Worm (Caenorhabditis elegans) whole organism, L4 larva: ENCODE data around the gene W06A7.2.

Experiments used
- D1046.2 ChIP-seq: fragments of 200-800 bp; sonication (Bioruptor generic); IDR thresholded peaks from 2 replicates; pipeline ENCODE4 v1.3.6; 2022; ENCODE audit warnings: missing genetic modification characterization, missing compliant biosample characterization
- F10B5.3 ChIP-seq: sonication (generic microtip); optimal IDR thresholded peaks from 2 replicates; lab custom pipeline; 2016; ENCODE audit warnings: mild to moderate bottlenecking, missing genetic modification characterization, missing compliant biosample characterization
- F26F4.8 ChIP-seq: fragments of 200-800 bp; sonication (Bioruptor generic); conservative IDR thresholded peaks from 2 replicates; pipeline ENCODE4 v1.3.6; 2022; ENCODE audit warnings: missing genetic modification characterization, missing compliant biosample characterization
- F37D6.2 ChIP-seq: sonication (generic microtip); optimal IDR thresholded peaks from 2 replicates; lab custom pipeline; 2016; ENCODE audit warnings: mild to moderate bottlenecking, missing genetic modification characterization, missing compliant biosample characterization
- T20F7.1 ChIP-seq: fragments of 200-800 bp; sonication (Bioruptor generic); optimal IDR thresholded peaks from 2 replicates; lab custom pipeline; 2018; ENCODE audit warnings: mild to moderate bottlenecking, missing genetic modification characterization, missing compliant biosample characterization
- T26A8.4 ChIP-seq: fragments of 200-800 bp; sonication (Bioruptor generic); IDR thresholded peaks from 2 replicates; pipeline ENCODE4 v1.3.6; 2022; ENCODE audit warnings: missing genetic modification characterization, missing compliant biosample characterization
- Y5F2A.4 ChIP-seq: fragments of 200-800 bp; sonication (Bioruptor generic); optimal IDR thresholded peaks from 2 replicates; lab custom pipeline; 2018; ENCODE audit warnings: mild to moderate bottlenecking, missing genetic modification characterization, missing compliant biosample characterization
- aha-1 ChIP-seq: fragments of 150-350 bp; peaks from one replicate; lab custom pipeline; 2014; ENCODE audit warnings: missing biosample characterization, missing genetic modification characterization
- ama-1 ChIP-seq: fragments of 150-350 bp; optimal IDR thresholded peaks from 2 replicates; lab custom pipeline; 2014; ENCODE audit warnings: inconsistent platforms, mixed read lengths
- ceh-20 ChIP-seq: fragments of 200-800 bp; sonication (Bioruptor generic); IDR thresholded peaks from 2 replicates; pipeline ENCODE4 v1.3.6; 2022; ENCODE audit warnings: missing genetic modification reagents, missing genetic modification characterization, missing compliant biosample characterization
- ceh-28 ChIP-seq: fragments of 150-350 bp; optimal IDR thresholded peaks from 2 replicates; lab custom pipeline; 2014; ENCODE audit warnings: missing biosample characterization, missing genetic modification reagents, missing genetic modification characterization
- ceh-32 ChIP-seq: sonication (generic microtip); optimal IDR thresholded peaks from 2 replicates; lab custom pipeline; 2016; ENCODE audit warnings: mild to moderate bottlenecking, missing genetic modification characterization, missing compliant biosample characterization; ENCODE audit not compliant: poor library complexity
- daf-12 ChIP-seq: fragments of 150-350 bp; optimal IDR thresholded peaks from 2 replicates; lab custom pipeline; 2014; ENCODE audit warnings: missing biosample characterization, missing genetic modification reagents, missing genetic modification characterization
- dmd-9 ChIP-seq: fragments of 200-800 bp; sonication (Bioruptor generic); IDR thresholded peaks from 2 replicates; pipeline ENCODE4 v1.3.6; 2022; ENCODE audit warnings: missing genetic modification reagents, missing genetic modification characterization, missing compliant biosample characterization
- gei-8 ChIP-seq: fragments of 200-800 bp; sonication (Bioruptor generic); optimal IDR thresholded peaks from 2 replicates; lab custom pipeline; 2018; ENCODE audit warnings: mild to moderate bottlenecking, missing genetic modification characterization, missing compliant biosample characterization
- lin-13 ChIP-seq: fragments of 150-350 bp; optimal IDR thresholded peaks from 2 replicates; lab custom pipeline; 2014; ENCODE audit warnings: missing biosample characterization, missing genetic modification reagents, missing genetic modification characterization
- lin-38 ChIP-seq: fragments of 200-800 bp; sonication (Bioruptor generic); IDR thresholded peaks from 2 replicates; pipeline ENCODE4 v1.3.6; 2022; ENCODE audit warnings: missing genetic modification reagents, missing genetic modification characterization, missing compliant biosample characterization
- mep-1 ChIP-seq: fragments of 150-350 bp; sonication (generic microtip); optimal IDR thresholded peaks from 3 replicates; lab custom pipeline; 2014; ENCODE audit warnings: missing biosample characterization, missing genetic modification characterization
- mxl-2 ChIP-seq: fragments of 200-800 bp; sonication (Bioruptor generic); conservative IDR thresholded peaks from 2 replicates; pipeline ENCODE4 v1.3.6; 2022; ENCODE audit warnings: missing genetic modification reagents, missing genetic modification characterization, missing compliant biosample characterization
- nhr-11 ChIP-seq: fragments of 150-350 bp; optimal IDR thresholded peaks from 2 replicates; lab custom pipeline; 2014; ENCODE audit warnings: missing biosample characterization, missing genetic modification characterization
- nhr-28 ChIP-seq: fragments of 150-350 bp; optimal IDR thresholded peaks from 2 replicates; lab custom pipeline; 2014; ENCODE audit warnings: missing biosample characterization, missing genetic modification characterization
- nhr-41 ChIP-seq: fragments of 200-800 bp; sonication (Bioruptor generic); IDR thresholded peaks from 2 replicates; pipeline ENCODE4 v1.3.6; 2022; ENCODE audit warnings: missing genetic modification reagents, missing genetic modification characterization, missing compliant biosample characterization
- php-3 ChIP-seq: fragments of 200-800 bp; sonication (Bioruptor generic); IDR thresholded peaks from 2 replicates; pipeline ENCODE4 v1.3.6; 2022; ENCODE audit warnings: missing genetic modification reagents, missing genetic modification characterization, missing compliant biosample characterization
- rbr-2 ChIP-seq: sonication (generic microtip); optimal IDR thresholded peaks from 2 replicates; lab custom pipeline; 2016; ENCODE audit warnings: missing genotype, missing genetic modification characterization, missing compliant biosample characterization
- sdz-12 ChIP-seq: fragments of 200-800 bp; sonication (Bioruptor generic); optimal IDR thresholded peaks from 2 replicates; lab custom pipeline; 2018; ENCODE audit warnings: mild to moderate bottlenecking, missing genetic modification characterization, missing compliant biosample characterization
- snpc-4 ChIP-seq: fragments of 150-350 bp; optimal IDR thresholded peaks from 2 replicates; lab custom pipeline; 2014; ENCODE audit warnings: missing biosample characterization, missing genetic modification characterization
- spr-1 ChIP-seq: sonication (generic microtip); optimal IDR thresholded peaks from 2 replicates; lab custom pipeline; 2016; ENCODE audit warnings: mild to moderate bottlenecking, missing genetic modification characterization, missing compliant biosample characterization
- tag-97 ChIP-seq: fragments of 200-800 bp; sonication (Bioruptor generic); IDR thresholded peaks from 2 replicates; pipeline ENCODE4 v1.3.6; 2022; ENCODE audit warnings: missing genetic modification characterization, missing compliant biosample characterization
- unc-62 ChIP-seq, 3 experiments: fragments of 150-350 bp in 1 of 3; sonication (generic microtip); optimal IDR thresholded peaks in 2 of 3; peaks in 1 of 3; 1 replicate in 1 of 3; 2 replicates in 2 of 3; lab custom pipeline; 2014 to 2017; ENCODE audit warnings: missing biosample characterization in 3 of 3, missing genetic modification characterization in 3 of 3, missing genetic modification reagents in 3 of 3, missing genotype in 1 of 3
- zip-11 ChIP-seq: fragments of 200-800 bp; sonication (Bioruptor generic); IDR thresholded peaks from 2 replicates; pipeline ENCODE4 v1.3.6; 2022; ENCODE audit warnings: missing genetic modification characterization, missing compliant biosample characterization
- ztf-11 ChIP-seq: fragments of 150-350 bp; optimal IDR thresholded peaks from 2 replicates; lab custom pipeline; 2014; ENCODE audit warnings: missing biosample characterization, missing genetic modification characterization
- ztf-7 ChIP-seq: fragments of 150-350 bp; optimal IDR thresholded peaks from 2 replicates; lab custom pipeline; 2014; ENCODE audit warnings: missing biosample characterization, missing genetic modification characterization

W06A7.2 gene

DNA sequence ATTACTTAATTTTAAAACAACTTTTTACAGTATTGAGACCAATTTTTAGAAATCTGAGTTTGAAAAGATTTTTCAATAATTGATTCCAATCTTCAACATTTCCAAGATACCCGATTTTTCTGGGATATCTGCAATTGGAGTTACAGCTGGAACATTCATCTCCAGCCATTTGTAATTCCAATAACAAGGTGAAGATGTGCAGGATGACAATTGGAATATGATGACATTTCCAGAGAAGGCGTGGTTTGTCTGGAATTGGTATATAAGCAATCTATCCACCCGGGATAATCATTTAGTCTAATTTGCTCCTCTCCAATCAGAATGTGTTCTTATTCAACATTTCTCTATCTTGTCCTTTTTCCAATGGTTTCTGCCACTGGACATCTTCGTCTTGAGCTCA lies 40.5 kb upstream of the W06A7.2 start, which contains the start of gene Y50E8A.11:
Gene Y50E8A.11 (plus strand): TSS at position 301 of the 400 bp plus-strand sequence.
- TF ChIP-seq tag-97 (GFP tag; lab: Robert Waterston, UW) (no peak), lin-13 (GFP tag; lab: Kevin White, UChicago) (no peak), Y5F2A.4 (GFP tag; lab: Kevin White, UChicago) (no peak), ceh-20 (GFP tag; lab: Robert Waterston, UW) (no peak), F10B5.3 (tag; lab: Kevin White, UChicago) (no peak), F26F4.8 (GFP tag; lab: Robert Waterston, UW) (no peak), nhr-28 (tag; lab: Kevin White, UChicago) (no peak), zip-11 (GFP tag; lab: Robert Waterston, UW) (no peak), gei-8 (GFP tag; lab: Kevin White, UChicago) (no peak), ceh-32 (tag; lab: Kevin White, UChicago) (no peak), ztf-11 (tag; lab: Kevin White, UChicago) (no peak), mep-1 (no peak), snpc-4 (no peak), mxl-2 (GFP tag; lab: Robert Waterston, UW) (no peak), spr-1 (tag; lab: Kevin White, UChicago) (no peak), sdz-12 (GFP tag; lab: Kevin White, UChicago) (no peak), dmd-9 (no peak), php-3 (GFP tag; lab: Robert Waterston, UW) (no peak), ztf-7 (tag; lab: Kevin White, UChicago) (no peak), nhr-11 (tag; lab: Kevin White, UChicago) (no peak)

DNA sequence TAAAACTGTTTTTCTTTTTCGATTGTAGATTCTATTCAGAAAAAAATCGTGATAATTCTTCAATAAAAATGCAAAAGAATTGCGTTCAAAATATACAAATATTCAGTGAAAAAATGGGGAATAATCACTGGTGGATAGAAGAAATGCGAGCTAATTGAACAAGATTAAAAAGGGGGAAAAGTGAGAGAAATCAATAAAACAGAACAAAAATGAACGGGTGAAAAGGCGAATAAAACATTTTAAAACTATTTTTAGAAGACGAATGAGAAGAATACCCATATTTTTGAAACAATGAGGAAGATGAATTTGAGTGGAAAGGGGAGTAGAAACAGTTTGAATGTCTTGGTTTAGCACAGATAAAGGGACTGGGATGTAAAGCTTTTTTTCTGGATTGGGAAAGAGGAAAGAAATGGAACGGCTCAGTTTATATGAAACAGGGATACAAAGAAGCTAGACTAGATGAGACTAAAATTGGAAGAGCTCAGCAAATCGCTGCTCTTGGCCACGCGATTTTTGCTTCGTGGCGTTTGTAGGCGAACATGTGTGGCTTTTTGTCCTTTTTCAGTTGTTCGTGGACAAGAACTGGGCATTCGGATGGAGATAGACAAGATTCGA lies 37.4 kb upstream of the W06A7.2 start, which contains the start of gene Y50E8A.12:
Gene Y50E8A.12 (minus strand): TSS at position 51 of the 615 bp plus-strand sequence.
- TF ChIP-seq lin-38 = no peak
- TF ChIP-seq nhr-41 (GFP tag; lab: Robert Waterston, UW) = no peak
- TF ChIP-seq F10B5.3 (tag; lab: Kevin White, UChicago) = no peak
- no peak for TF ChIP-seq ama-1 (lab: Kevin White, UChicago)
- TF ChIP-seq ceh-28 = no peak
- TF ChIP-seq unc-62 (GFP tag; optimal IDR thresholded peaks at IDR 0.05 in 1 of 2; lab: Kevin White, UChicago) = peak in 1 of 2 experiments; percentile 95
- TF ChIP-seq unc-62 (tag; optimal IDR thresholded peaks at IDR 0.05; lab: Kevin White, UChicago) = no peak
- TF ChIP-seq, all 104 proteins: peak for 1

DNA sequence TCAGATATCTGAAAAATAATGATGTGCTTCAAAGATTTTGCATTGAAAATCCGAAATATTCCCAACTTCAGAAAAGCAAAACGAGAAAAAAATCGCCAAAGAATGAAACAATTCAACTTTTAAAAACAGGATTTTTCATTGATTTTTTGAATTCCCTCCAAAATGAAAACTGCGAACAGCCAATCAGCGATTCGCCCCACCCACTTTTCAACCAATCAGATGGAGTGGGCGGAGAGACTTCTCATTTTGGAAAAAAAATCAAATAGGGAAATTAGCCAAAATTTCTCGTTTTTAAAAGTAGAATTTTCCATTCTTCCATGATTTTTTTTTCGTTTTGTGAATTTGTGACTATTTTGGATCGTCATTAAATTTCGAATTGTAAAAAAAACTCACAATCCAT lies 36.9 kb upstream of the W06A7.2 start:
- TF ChIP-seq T26A8.4 (GFP tag; lab: Robert Waterston, UW) (no peak), aha-1 (tag; lab: Kevin White, UChicago) (peak; percentile 77)

DNA sequence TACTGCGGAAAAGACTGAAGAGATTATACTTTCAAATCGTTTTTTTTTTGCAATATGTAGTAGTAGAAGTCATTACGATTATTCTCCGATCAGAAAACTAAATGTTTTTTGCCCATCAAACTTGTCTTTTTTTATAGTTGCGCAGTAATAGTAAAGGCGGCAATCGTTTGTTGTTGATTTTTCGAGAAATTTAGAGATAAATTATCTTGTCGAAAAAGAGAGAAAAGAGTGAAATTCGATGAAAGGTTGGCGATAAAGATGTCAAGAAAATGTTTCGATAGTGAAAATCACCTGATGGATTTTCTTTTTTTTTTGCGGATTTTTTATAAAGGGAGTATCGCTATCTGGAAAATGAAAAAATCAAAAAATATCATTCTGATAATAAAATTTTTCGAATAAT lies 33.2 kb upstream of the W06A7.2 start:
- TF ChIP-seq rbr-2 (tag; lab: Kevin White, UChicago) (no peak), nhr-28 (tag; lab: Kevin White, UChicago) (peak; percentile 4)

DNA sequence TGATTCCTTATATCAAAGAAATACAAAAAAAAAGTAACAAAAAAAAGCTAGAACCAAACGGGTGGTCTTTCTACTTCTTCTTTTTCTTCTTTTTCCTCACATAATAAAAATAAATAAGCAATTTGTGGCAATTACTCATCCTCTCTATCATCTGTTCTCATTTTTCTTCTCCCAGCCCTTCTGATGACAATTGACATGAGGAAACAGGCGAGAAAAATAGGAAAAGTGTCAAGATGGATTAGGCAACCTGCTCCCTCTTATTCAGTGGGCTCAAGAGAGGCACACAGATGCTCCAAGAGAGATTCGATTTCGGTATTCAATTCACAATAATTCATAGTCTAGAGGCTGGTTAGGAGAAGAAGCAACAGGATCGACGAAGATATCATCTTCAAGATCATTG lies 30.9 kb upstream of the W06A7.2 start:
- TF ChIP-seq F37D6.2 (tag; lab: Kevin White, UChicago) (no peak), unc-62 (GFP tag; optimal IDR thresholded peaks at IDR 0.05 in 1 of 2; lab: Kevin White, UChicago) (peak in 1 of 2 experiments; percentile 83), unc-62 (tag; optimal IDR thresholded peaks at IDR 0.05; lab: Kevin White, UChicago) (no peak), D1046.2 (GFP tag; lab: Robert Waterston, UW) (no peak), T20F7.1 (GFP tag; lab: Kevin White, UChicago) (no peak), rbr-2 (tag; lab: Kevin White, UChicago) (no peak), daf-12 (no peak), mxl-2 (GFP tag; lab: Robert Waterston, UW) (no peak), dmd-9 (no peak)
